Fruit fly (Drosophila melanogaster) S2 (cell line): Measurements from ENCODE around the gene CG1299.

Experiments
- CG8478 ChIP-seq: fragments of >200 bp; optimal IDR thresholded peaks from 2 replicates; lab custom pipeline; 2018
- CTCF ChIP-seq, 2 experiments: fragments of >200 bp; optimal IDR thresholded peaks; 2 replicates each; lab custom pipeline; 2018

Gene CG1299

DNA sequence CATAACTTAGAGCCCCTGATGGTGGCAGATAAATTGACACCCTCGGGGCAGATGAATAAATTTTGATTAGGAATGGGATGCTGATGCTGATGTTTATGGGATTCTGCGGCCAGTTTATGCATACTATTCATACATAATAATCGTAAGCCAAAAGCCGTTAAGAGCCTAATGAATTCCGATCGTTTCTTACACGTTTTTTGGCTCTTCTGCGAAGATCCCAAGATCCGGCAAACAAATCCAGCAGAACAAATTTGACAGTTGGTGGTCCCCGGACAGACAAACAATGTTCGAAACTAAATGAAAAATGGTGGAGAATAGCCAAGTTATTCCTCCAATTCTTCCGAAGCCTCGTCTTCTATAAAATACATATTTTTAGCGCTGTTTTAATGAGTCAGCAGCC lies 31.0 kb upstream of the CG1299 start:
- no peak for TF ChIP-seq CTCF (optimal IDR thresholded peaks at IDR 0.05; lab: Kevin White, UChicago)
- no peak for TF ChIP-seq CG8478 (lab: Kevin White, UChicago)

DNA sequence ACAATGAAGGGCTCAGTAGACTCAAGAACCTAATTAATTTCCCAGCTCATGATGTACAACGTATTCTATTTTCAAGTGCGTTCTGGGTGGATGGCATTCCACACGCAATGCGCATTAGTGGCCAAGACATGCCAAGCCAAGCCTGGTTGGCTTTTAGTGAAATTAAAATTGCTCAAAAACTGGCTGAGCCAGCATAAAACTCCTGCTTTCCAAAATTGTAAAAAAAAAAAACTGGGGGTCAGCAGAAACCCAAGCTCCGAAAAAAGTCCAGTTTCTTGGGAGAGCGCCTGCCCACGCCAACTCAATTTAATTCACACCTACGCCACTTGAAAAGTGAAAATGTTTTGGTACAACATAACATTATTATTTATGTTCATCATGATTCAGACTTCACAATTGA lies 30.2 kb upstream of the CG1299 start:
- no peak for TF ChIP-seq CG8478 (lab: Kevin White, UChicago)
- no peak for TF ChIP-seq CTCF (optimal IDR thresholded peaks at IDR 0.05; lab: Kevin White, UChicago)

DNA sequence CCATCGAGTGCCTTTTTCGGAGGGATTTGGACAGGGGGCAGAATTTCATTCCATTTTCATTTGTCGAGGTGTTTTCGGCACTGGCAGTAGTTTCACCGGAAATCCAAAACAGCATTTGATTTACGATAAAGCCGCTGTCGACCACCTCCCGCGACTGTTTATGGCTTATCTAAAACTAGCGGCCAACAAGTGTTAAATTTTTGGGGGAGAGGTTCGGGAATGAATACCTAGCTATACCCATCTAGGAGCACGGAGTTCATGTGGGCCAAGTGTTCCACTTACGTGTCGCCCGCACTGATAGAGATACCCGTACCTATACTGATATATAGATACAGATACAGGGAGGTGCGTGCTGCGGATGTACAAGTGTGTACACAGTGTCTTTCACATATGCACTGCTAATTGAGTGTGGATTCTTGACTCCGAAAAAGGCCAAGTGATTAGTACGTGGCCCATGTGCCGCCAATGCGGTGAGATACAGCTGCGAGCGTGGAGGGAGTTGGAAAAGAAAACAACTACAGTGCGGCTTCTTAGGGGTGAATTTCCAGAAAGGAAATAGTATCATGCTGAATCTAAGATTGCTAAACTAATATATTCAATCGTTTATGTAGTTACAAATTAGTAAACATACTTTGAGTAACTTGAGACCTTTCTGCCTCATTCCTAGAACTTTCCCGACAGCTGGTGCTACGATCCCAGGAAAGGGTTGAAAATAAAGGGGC lies 28.7 kb upstream of the CG1299 start:
- TF ChIP-seq CTCF (optimal IDR thresholded peaks at IDR 0.05; lab: Kevin White, UChicago) = no peak
- TF ChIP-seq CG8478 (lab: Kevin White, UChicago) = no peak

DNA sequence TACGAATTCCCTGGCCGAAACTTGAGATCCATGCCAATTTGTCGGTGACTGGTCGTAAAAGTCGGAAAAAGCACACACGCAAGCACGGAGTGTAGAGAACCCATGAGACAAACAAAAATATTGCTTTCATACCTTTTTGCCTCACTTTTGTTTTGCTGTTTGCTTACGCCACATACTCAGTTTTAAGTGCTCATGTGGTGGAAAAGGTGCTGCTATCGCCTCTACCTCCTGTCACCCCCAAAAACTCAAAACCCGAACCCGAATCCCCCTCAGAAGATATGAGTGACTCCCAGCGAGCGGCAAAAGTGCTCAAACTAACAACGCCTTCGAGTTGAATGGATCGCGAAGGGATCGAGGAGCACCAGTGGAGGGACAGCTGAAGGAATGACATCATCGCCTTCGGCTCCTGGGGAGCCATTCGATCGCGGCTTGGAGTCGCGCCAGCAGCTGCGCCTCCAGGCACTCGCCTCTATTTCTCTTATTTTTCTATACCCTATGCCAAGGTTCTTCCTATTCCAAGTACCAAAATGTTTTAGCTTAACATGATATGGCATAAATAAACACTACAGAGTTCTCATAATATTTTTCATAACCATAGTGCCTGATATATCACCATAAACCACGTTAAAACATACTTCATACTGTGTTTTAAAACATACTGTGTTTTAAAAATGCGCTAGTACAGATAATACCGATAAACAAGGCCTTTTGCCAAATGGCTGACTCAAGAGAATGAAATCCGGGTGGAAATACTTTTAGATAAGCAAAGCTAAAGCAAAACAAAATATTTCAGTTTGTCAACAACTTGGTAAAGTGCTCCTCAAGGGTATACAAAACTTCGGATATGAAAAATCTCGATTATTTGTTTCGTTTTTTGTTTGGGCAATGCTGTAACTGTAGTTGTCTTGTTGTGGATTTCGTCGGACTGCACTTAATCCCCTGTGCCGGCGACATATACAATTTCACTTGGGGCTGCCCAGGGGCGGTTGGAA lies 27.8 kb upstream of the CG1299 start:
- TF ChIP-seq CG8478 (lab: Kevin White, UChicago) (no peak), CTCF (optimal IDR thresholded peaks at IDR 0.05; lab: Kevin White, UChicago) (no peak)

DNA sequence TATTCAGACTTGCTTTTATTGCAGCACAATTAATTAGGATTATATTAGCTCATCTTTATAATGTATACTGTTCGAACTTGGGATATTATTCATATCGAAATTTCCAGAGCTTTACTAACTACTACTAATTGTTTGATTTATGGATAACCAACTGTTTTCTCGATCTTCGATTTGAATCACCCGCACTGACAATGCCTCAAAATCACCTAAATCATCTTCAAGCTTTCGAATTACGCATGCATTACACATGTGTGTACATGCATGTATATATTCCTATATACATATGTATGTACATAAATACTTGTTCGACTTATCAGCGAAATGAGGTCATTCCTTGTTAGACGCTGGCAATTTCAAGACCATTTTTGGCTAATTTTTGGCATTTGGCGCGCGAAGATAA lies 26.9 kb upstream of the CG1299 start:
- TF ChIP-seq CTCF (optimal IDR thresholded peaks at IDR 0.05; lab: Kevin White, UChicago) = no peak
- TF ChIP-seq CG8478 (lab: Kevin White, UChicago) = no peak

DNA sequence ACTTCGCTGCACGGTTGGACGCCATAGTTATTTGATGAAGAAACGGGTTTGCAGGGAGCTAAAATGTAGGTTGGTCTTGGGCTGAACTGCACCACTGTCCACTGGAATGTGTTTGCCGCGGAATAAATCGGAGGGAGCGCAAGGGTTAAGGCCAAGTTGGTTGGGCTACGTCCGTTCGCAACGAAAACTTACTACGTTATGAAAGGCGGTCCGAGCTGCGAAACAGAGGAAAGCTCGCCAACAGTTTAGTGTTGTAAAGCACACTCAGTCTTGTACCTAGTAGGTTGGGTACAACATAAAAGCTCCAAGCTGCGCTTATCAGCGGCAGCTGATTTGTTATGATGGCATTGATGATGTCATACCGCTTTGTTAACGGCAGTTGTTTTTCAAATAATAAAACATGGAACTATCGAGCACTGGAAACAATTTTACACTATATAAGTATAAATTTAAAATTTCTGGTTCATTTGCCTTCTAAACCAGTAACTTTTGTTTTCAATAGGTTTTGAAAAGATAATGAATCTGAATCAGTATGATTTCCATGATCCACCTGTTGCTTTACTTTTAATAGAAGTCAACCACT lies 26.2 kb upstream of the CG1299 start, which contains the start of gene Chd64:
Chd64 (minus strand) TSS at position 204 of the 583 bp plus-strand sequence.
- TF ChIP-seq CTCF (optimal IDR thresholded peaks at IDR 0.05; lab: Kevin White, UChicago) (no peak), CG8478 (lab: Kevin White, UChicago) (no peak)

DNA sequence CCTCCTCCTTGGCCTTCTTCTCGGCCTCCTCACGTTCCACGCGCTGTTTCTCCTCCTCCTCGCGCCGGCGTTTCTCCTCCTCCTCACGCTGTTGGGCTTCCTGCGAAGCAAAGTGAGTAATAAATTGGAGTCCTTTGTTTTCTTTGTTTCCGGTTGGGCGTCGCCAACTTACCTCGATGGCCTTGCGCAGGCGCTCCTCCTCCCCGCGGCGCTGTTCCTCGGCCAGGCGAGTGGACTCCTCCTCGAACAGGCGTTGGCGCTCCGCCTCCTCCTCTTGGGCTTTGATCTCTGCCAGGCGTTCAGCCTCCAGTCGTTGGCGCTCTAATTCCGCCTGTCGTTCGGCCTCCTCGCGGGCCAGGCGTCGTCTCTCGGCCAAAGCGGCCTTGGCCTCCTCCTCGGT lies 22.8 kb upstream of the CG1299 start:
- TF ChIP-seq CTCF (optimal IDR thresholded peaks at IDR 0.05; lab: Kevin White, UChicago) = no peak
- TF ChIP-seq CG8478 (lab: Kevin White, UChicago) = no peak

DNA sequence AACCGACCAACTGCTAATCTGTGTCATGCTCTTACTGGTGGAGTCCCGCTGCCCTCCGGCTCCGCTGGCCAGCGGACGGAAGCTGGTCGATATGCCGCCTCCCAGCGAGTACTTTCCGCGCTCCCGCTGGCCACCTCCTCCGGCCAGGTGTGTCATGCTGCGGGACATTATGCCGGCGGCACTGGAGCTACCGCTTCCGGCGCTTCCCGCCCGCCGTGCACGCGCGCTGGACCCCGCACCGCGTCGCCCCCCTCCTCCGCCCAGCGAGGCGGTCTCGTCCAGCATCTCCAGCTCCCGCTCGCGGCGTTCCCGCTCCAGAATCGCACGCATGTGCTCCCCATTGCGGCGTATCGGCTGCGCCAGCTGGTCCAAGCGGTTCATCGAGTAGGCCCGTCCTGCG lies 19.9 kb upstream of the CG1299 start:
- no peak for TF ChIP-seq CTCF (optimal IDR thresholded peaks at IDR 0.05; lab: Kevin White, UChicago)
- TF ChIP-seq CG8478 (lab: Kevin White, UChicago) = no peak

DNA sequence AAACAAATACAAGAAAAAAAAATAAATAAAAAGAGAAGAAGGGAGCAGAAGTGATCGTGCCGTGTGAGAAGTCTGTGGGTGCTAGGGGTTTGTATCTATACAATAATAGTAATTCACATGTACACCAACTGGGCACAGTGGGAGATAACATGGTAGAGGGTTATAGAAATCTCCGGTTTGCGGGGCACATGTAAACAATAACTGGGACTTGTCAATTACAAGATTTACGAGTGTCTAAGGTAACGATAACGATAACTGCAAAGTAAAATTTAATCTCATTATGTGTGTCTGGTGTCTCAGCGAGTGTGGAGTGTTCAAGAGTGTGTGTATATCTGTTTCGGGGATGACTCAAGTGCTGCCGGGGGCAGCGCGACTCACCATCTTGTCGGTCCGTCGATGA lies 17.8 kb upstream of the CG1299 start:
- no peak for TF ChIP-seq CG8478 (lab: Kevin White, UChicago)

DNA sequence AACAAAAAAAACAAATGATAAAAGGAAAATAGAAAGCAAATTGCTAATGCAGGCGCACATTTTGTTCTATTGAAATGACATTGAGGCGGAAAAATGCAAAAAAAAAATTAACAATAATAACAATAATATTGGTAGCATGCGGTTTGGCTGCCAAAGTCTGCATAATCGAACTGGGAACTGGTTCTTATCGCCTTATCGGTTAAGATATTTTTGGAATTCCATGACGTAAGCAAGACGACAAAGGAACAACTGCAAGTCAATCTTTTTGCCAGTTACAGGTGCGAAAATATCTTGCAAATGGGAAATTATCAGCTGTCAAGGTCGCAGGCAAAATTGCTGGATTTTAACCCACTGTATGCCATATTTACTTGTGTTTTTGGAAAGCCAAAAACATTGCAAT lies 15.9 kb upstream of the CG1299 start:
- TF ChIP-seq CTCF (optimal IDR thresholded peaks at IDR 0.05; lab: Kevin White, UChicago) (no peak), CG8478 (lab: Kevin White, UChicago) (no peak)

DNA sequence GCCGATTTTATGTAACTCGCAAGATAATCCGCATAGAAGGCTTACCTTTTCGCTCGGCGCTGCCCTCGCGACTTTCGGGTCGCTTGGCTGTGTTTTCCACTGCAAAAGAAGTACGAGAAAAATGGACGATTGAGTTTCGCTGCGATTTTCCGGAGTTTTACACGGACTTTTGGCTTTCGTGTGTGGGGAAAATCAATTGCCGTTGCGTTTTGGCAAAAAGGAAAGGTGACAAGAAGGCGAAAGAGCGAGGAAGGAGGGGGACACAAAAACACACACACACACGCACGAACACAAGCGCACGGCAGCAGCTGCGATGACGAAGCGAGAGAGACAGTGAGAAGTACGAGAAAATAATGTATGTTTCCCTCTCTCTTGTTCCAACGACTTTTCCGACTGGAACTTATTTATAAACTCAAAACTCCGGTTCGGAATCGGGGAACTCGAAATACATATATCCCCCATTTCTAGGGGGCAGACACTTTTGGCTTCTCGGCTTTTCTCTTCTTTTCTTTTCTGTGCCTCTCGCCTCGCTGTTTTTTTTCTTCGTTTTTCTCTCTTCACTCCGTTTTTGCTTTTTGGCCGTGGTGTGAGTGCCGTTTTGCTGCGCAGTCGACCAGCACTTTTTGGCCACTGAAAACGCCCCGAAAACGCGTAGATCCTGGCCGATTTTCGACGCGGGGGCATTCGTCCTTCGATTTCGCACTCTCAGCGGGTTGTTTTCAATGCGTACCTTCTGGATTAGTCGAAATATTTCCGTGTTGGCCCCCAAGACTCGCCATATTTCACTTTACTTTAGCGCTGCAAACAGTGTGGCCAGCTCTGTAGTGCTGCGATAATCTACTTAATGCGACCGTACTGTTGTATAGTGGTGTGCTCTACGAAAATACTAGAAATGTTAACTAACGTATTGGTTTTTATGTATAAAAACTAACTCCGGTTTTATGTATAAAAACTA lies 14.5 kb upstream of the CG1299 start, which contains the start of gene ens:
ens (minus strand) TSS at position 827 of the 955 bp plus-strand sequence.
- TF ChIP-seq CTCF (optimal IDR thresholded peaks at IDR 0.05; lab: Kevin White, UChicago) = peak in 1 of 2 experiments; percentile 18
- no peak for TF ChIP-seq CG8478 (lab: Kevin White, UChicago)

DNA sequence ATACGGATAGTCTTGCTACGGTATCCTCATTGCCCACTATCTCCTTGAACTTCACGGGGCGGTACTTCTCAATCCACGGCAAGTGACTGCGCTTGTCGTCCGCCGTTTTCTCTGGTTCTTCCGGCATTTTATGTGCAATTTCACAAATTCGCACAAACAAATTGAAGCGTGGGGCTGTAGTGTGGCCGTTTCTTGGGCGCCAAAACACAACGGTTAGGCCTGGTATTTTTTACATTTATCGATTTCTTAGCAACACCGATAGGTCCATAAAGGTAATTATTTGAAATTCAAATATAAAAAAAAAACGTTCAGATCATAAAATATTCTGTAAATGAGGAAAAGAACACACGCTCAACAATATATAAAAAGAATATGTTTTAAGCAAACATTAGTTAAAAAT lies 12.6 kb upstream of the CG1299 start, which contains the start of gene RfC4:
RfC4 (minus strand) TSS at position 182 of the 400 bp plus-strand sequence.
- TF ChIP-seq CTCF (optimal IDR thresholded peaks at IDR 0.05; lab: Kevin White, UChicago) (peak in 1 of 2 experiments; percentile 1), CG8478 (lab: Kevin White, UChicago) (no peak)

DNA sequence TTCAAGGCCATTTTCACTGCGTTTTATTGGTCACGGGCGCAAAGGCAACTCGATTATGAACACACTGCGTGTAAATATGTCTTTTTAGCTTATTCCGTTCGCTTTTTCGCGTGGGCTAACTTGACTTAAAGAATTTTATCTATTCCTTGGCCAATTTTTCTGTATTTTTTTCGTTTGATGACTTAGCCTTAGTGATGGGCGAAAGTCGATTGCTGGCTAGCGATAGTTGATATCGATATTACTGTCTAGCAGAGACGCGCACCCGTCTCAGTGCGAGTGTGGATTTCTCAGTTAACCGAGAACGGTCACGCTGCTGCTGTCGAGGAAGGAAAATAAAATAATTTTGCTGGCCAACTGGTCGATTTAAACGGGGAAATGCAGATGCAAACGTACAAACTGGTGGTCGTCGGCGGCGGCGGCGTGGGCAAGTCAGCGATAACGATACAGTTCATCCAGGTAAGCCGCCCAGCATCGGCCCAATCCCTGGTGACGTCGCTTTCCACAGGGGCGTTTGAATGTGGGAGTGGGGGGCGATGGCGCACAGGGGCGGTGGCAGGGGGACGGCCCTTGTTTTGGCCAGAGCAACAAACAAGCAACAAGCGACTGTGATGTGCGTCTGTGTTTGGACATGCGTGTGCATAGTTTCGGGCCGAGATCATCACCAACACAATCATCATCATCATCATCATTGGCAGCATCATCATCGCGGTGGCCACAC lies 9.5 kb upstream of the CG1299 start, which contains the start of the genes Rop and Ras64B:
Rop (minus strand) TSS at position 193 of the 718 bp plus-strand sequence.
Ras64B (plus strand) TSS at position 273 of the 718 bp plus-strand sequence.
- TF ChIP-seq CTCF (optimal IDR thresholded peaks at IDR 0.05; lab: Kevin White, UChicago) = peak in 1 of 2 experiments; percentile 43
- TF ChIP-seq CG8478 (lab: Kevin White, UChicago) = no peak
